Fruit fly (Drosophila melanogaster) whole organism, embryonic: Measurements from ENCODE around the gene CG2278.

Experiments used
- Adf1 ChIP-seq: fragments of 200-800 bp; sonication (Bioruptor generic); IDR thresholded peaks from 2 replicates; pipeline ENCODE4 v1.3.6; 2022; ENCODE audit warnings: missing biosample characterization, missing genetic modification characterization
- B-H2 ChIP-seq: fragments of 200-800 bp; sonication (Bioruptor generic); optimal IDR thresholded peaks from 2 replicates; lab custom pipeline; 2018; ENCODE audit warnings: missing biosample characterization, mild to moderate bottlenecking, missing genetic modification characterization
- Bgb ChIP-seq: fragments of 200-800 bp; sonication (Bioruptor generic); IDR thresholded peaks from 2 replicates; pipeline ENCODE4 v1.3.6; 2022; ENCODE audit warnings: missing biosample characterization, missing genetic modification characterization; ENCODE audit not compliant: partially characterized antibody
- Blimp-1 ChIP-seq: fragments of 200-800 bp; sonication (Bioruptor generic); optimal IDR thresholded peaks from 3 replicates; lab custom pipeline; 2018; ENCODE audit warnings: missing biosample characterization, missing genetic modification characterization, mild to moderate bottlenecking, moderate library complexity, missing genetic modification reagents
- Bteb2 ChIP-seq: fragments of 200-800 bp; sonication (Bioruptor generic); optimal IDR thresholded peaks from 2 replicates; lab custom pipeline; 2016; ENCODE audit warnings: missing biosample characterization, missing genetic modification characterization
- CG10209 ChIP-seq: fragments of 200-800 bp; sonication (Bioruptor generic); optimal IDR thresholded peaks from 3 replicates; lab custom pipeline; 2017; ENCODE audit warnings: missing biosample characterization, mild to moderate bottlenecking, missing genetic modification characterization, missing genetic modification reagents
- CG12071 ChIP-seq: fragments of 200-800 bp; sonication (Bioruptor generic); optimal IDR thresholded peaks from 3 replicates; lab custom pipeline; 2018; ENCODE audit warnings: missing biosample characterization, mild to moderate bottlenecking, missing genetic modification characterization
- CG1233 ChIP-seq: fragments of 200-800 bp; sonication (Bioruptor generic); optimal IDR thresholded peaks from 4 replicates; lab custom pipeline; 2018; ENCODE audit warnings: missing biosample characterization, mild to moderate bottlenecking, missing genetic modification characterization
- CG12391 ChIP-seq: fragments of 200-800 bp; sonication (Bioruptor generic); optimal IDR thresholded peaks from 3 replicates; lab custom pipeline; 2018; ENCODE audit warnings: missing biosample characterization, mild to moderate bottlenecking, missing genetic modification characterization, moderate library complexity
- CG13624 ChIP-seq: fragments of 200-800 bp; sonication (Bioruptor generic); optimal IDR thresholded peaks from 2 replicates; lab custom pipeline; 2016; ENCODE audit warnings: missing biosample characterization, missing genetic modification characterization
- CG15601 ChIP-seq: fragments of 200-800 bp; sonication (Bioruptor generic); optimal IDR thresholded peaks from 3 replicates; lab custom pipeline; 2019; ENCODE audit warnings: missing biosample characterization, mild to moderate bottlenecking, missing genetic modification characterization, moderate library complexity
- CG17186 ChIP-seq: fragments of 200-800 bp; sonication (Bioruptor generic); optimal IDR thresholded peaks from 3 replicates; lab custom pipeline; 2017; ENCODE audit warnings: missing biosample characterization, missing genetic modification reagents, missing genetic modification characterization
- CG17912 ChIP-seq: fragments of 200-800 bp; sonication (Bioruptor generic); optimal IDR thresholded peaks from 2 replicates; lab custom pipeline; 2018; ENCODE audit warnings: missing biosample characterization, mild to moderate bottlenecking, missing genetic modification characterization
- CG31224 ChIP-seq: fragments of 200-800 bp; sonication (Bioruptor generic); IDR thresholded peaks from 2 replicates; pipeline ENCODE4 v1.3.6; 2022; ENCODE audit warnings: missing biosample characterization, missing genetic modification characterization
- CG31441 ChIP-seq: fragments of 200-800 bp; sonication (Bioruptor generic); IDR thresholded peaks from 2 replicates; pipeline ENCODE4 v1.3.6; 2022; ENCODE audit warnings: missing biosample characterization, missing genetic modification characterization
- CG3163 ChIP-seq: fragments of 200-800 bp; sonication (Bioruptor generic); optimal IDR thresholded peaks from 3 replicates; lab custom pipeline; 2016; ENCODE audit warnings: missing biosample characterization, missing genetic modification characterization
- CG33213 ChIP-seq: fragments of 200-800 bp; sonication (Bioruptor generic); optimal IDR thresholded peaks from 3 replicates; lab custom pipeline; 2016; ENCODE audit warnings: missing biosample characterization, missing genetic modification characterization
- CG34224 ChIP-seq: fragments of 200-800 bp; sonication (Bioruptor generic); IDR thresholded peaks from 3 replicates; pipeline ENCODE4 v1.3.6; 2022; ENCODE audit warnings: missing biosample characterization, missing genetic modification characterization; ENCODE audit not compliant: partially characterized antibody
- CG8359 ChIP-seq: fragments of 200-800 bp; sonication (Bioruptor generic); optimal IDR thresholded peaks from 2 replicates; lab custom pipeline; 2017; ENCODE audit warnings: missing biosample characterization, mild to moderate bottlenecking, missing genetic modification characterization, borderline replicate concordance
- CG9932 ChIP-seq: fragments of 200-800 bp; sonication (Bioruptor generic); IDR thresholded peaks from 2 replicates; pipeline ENCODE4 v1.3.6; 2022; ENCODE audit warnings: missing biosample characterization, missing genetic modification characterization
- Doc3 ChIP-seq: fragments of 200-800 bp; sonication (Bioruptor generic); IDR thresholded peaks from 3 replicates; pipeline ENCODE4 v1.3.6; 2022; ENCODE audit warnings: missing biosample characterization, missing genetic modification characterization; ENCODE audit not compliant: partially characterized antibody
- Eip74EF ChIP-seq, 2 experiments: fragments of 200-800 bp in 1 of 2; fragments of >200 bp in 1 of 2; sonication (Bioruptor generic) in 1 of 2; optimal IDR thresholded peaks; 2 replicates each; lab custom pipeline; 2017 to 2019; ENCODE audit warnings: missing biosample characterization in 2 of 2, missing genetic modification characterization in 2 of 2, mild to moderate bottlenecking in 1 of 2, moderate library complexity in 1 of 2
- Fer2 ChIP-seq: fragments of 200-800 bp; sonication (Bioruptor generic); optimal IDR thresholded peaks from 2 replicates; lab custom pipeline; 2018; ENCODE audit warnings: missing biosample characterization, mild to moderate bottlenecking, missing genetic modification characterization, moderate library complexity
- HLH54F ChIP-seq: fragments of 200-800 bp; sonication (Bioruptor generic); optimal IDR thresholded peaks from 3 replicates; lab custom pipeline; 2016; ENCODE audit warnings: missing biosample characterization, missing genetic modification characterization
- Hr39 ChIP-seq: fragments of >200 bp; optimal IDR thresholded peaks from 2 replicates; lab custom pipeline; 2017
- Hr78 ChIP-seq, 2 experiments: fragments of 200-800 bp in 1 of 2; fragments of >200 bp in 1 of 2; sonication (Bioruptor generic) in 1 of 2; optimal IDR thresholded peaks; 2 replicates each; lab custom pipeline; 2017 to 2019; ENCODE audit warnings: missing biosample characterization in 2 of 2, missing genetic modification characterization in 2 of 2, mild to moderate bottlenecking in 1 of 2, moderate library complexity in 1 of 2
- MTF-1 ChIP-seq: fragments of 200-800 bp; sonication (Bioruptor generic); optimal IDR thresholded peaks from 2 replicates; lab custom pipeline; 2018; ENCODE audit warnings: missing biosample characterization, mild to moderate bottlenecking, missing genetic modification characterization, borderline replicate concordance
- NC2α ChIP-seq: fragments of 200-800 bp; sonication (Bioruptor generic); optimal IDR thresholded peaks from 2 replicates; lab custom pipeline; 2016; ENCODE audit warnings: missing biosample characterization, missing genetic modification characterization
- NC2β ChIP-seq: fragments of 200-800 bp; sonication (Bioruptor generic); optimal IDR thresholded peaks from 2 replicates; lab custom pipeline; 2016; ENCODE audit warnings: missing biosample characterization, missing genetic modification characterization
- NfI ChIP-seq: fragments of 200-800 bp; sonication (Bioruptor generic); optimal IDR thresholded peaks from 3 replicates; lab custom pipeline; 2018; ENCODE audit warnings: missing biosample characterization, mild to moderate bottlenecking, missing genetic modification characterization, moderate library complexity
- Sin3A ChIP-seq: fragments of >200 bp; optimal IDR thresholded peaks from 2 replicates; lab custom pipeline; 2018
- Spps ChIP-seq: fragments of 200-800 bp; sonication (Bioruptor generic); optimal IDR thresholded peaks from 2 replicates; lab custom pipeline; 2018; ENCODE audit warnings: missing biosample characterization, mild to moderate bottlenecking, missing genetic modification characterization
- ash1 ChIP-seq: fragments of 200-800 bp; sonication (Bioruptor generic); optimal IDR thresholded peaks from 2 replicates; lab custom pipeline; 2018; ENCODE audit warnings: missing biosample characterization, mild to moderate bottlenecking, missing genetic modification characterization
- ato ChIP-seq: fragments of 200-800 bp; sonication (Bioruptor generic); IDR thresholded peaks from 2 replicates; pipeline ENCODE4 v1.3.6; 2022; ENCODE audit warnings: missing biosample characterization, missing genetic modification characterization; ENCODE audit not compliant: partially characterized antibody
- corto ChIP-seq: fragments of 200-800 bp; sonication (Bioruptor generic); optimal IDR thresholded peaks from 2 replicates; lab custom pipeline; 2016; ENCODE audit warnings: missing biosample characterization, mild to moderate bottlenecking, missing genetic modification characterization, moderate library complexity
- cwo ChIP-seq: fragments of 200-800 bp; sonication (Bioruptor generic); optimal IDR thresholded peaks from 3 replicates; lab custom pipeline; 2017; ENCODE audit warnings: missing biosample characterization, missing genetic modification characterization, mild to moderate bottlenecking, moderate library complexity, missing genetic modification reagents
- da ChIP-seq: fragments of 200-800 bp; sonication (Bioruptor generic); optimal IDR thresholded peaks from 2 replicates; lab custom pipeline; 2016; ENCODE audit warnings: missing biosample characterization, missing genetic modification characterization
- dati ChIP-seq: fragments of 200-800 bp; sonication (Bioruptor generic); IDR thresholded peaks from 2 replicates; pipeline ENCODE4 v1.3.6; 2022; ENCODE audit warnings: missing biosample characterization, missing genetic modification characterization
- dm ChIP-seq: fragments of 200-800 bp; sonication (Bioruptor generic); optimal IDR thresholded peaks from 3 replicates; lab custom pipeline; 2016; ENCODE audit warnings: missing biosample characterization, missing genetic modification characterization
- dpn ChIP-seq, 2 experiments: fragments of 200-800 bp; sonication (Bioruptor generic); optimal IDR thresholded peaks; 3 replicates each; lab custom pipeline; 2016; ENCODE audit warnings: missing biosample characterization in 2 of 2, missing genetic modification characterization in 2 of 2
- fu2 ChIP-seq: fragments of 200-800 bp; sonication (Bioruptor generic); optimal IDR thresholded peaks from 2 replicates; lab custom pipeline; 2016; ENCODE audit warnings: missing biosample characterization, missing genetic modification characterization
- ind ChIP-seq: fragments of 200-800 bp; sonication (Bioruptor generic); optimal IDR thresholded peaks from 3 replicates; lab custom pipeline; 2016; ENCODE audit warnings: missing biosample characterization, missing genetic modification characterization
- klu ChIP-seq: fragments of 200-800 bp; sonication (Bioruptor generic); IDR thresholded peaks from 2 replicates; pipeline ENCODE4 v1.3.6; 2022; ENCODE audit warnings: missing biosample characterization, missing genetic modification characterization
- lilli ChIP-seq: fragments of 200-800 bp; sonication (Bioruptor generic); optimal IDR thresholded peaks from 3 replicates; lab custom pipeline; 2016; ENCODE audit warnings: missing biosample characterization, missing genetic modification characterization
- mld ChIP-seq: fragments of 200-800 bp; sonication (Bioruptor generic); IDR thresholded peaks from 3 replicates; pipeline ENCODE4 v1.3.6; 2022; ENCODE audit warnings: missing biosample characterization, missing genetic modification characterization; ENCODE audit not compliant: partially characterized antibody
- p53 ChIP-seq: fragments of 200-800 bp; sonication (Bioruptor generic); optimal IDR thresholded peaks from 2 replicates; lab custom pipeline; 2016; ENCODE audit warnings: missing biosample characterization, missing genetic modification characterization
- psq ChIP-seq: fragments of 200-800 bp; sonication (Bioruptor generic); optimal IDR thresholded peaks from 2 replicates; lab custom pipeline; 2017; ENCODE audit warnings: missing biosample characterization, missing genetic modification characterization
- sens ChIP-seq: fragments of 200-800 bp; sonication (Bioruptor generic); peaks from one replicate; lab custom pipeline; 2016; ENCODE audit warnings: missing biosample characterization, missing genetic modification characterization
- shn ChIP-seq: fragments of 200-800 bp; sonication (Bioruptor generic); optimal IDR thresholded peaks from 3 replicates; lab custom pipeline; 2016; ENCODE audit warnings: missing biosample characterization, missing genetic modification characterization
- usp ChIP-seq: fragments of >200 bp; optimal IDR thresholded peaks from 2 replicates; lab custom pipeline; 2017; ENCODE audit warnings: missing biosample characterization, missing genetic modification characterization

The CG2278 gene

DNA sequence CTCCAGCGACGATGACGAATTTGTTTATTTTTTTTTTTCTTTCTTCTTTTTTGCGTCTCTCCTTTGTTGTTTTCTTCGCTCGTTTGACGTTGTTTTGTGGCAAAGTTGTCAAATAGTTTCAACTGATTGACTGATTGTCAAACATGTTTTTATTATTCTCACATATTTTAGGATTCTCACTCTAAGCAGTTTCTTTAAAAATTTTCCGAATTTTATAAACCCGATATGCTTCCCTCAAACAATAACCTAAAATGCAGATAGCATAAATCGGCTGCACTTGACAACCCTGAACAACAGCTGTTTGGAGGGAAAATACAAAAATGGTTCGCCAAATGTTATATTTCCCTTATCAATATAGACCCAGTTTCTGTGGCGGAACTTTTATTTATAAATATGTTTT is 26.5 kb downstream of the CG2278 start, which contains the start of gene CG17982 (continued):
- peak; percentile 32; the same call in 1 of the 2 replicates for TF ChIP-seq dati (GFP tag; lab: Robert Waterston, UW)
- TF ChIP-seq Blimp-1 (GFP tag; lab: Kevin White, UChicago) = no peak
- TF ChIP-seq lilli = peak; percentile 93
- peak; percentile 86 for TF ChIP-seq Bteb2 (GFP tag; lab: Kevin White, UChicago)
- peak; percentile 94 for TF ChIP-seq psq (GFP tag; lab: Kevin White, UChicago)
- TF ChIP-seq fu2 (GFP tag; lab: Kevin White, UChicago) = peak; percentile 85
- TF ChIP-seq Hr78 (GFP tag; optimal IDR thresholded peaks at IDR 0.05; lab: Kevin White, UChicago) = peak in 1 of 2 experiments; percentile 16
- TF ChIP-seq Eip74EF (GFP tag; optimal IDR thresholded peaks at IDR 0.05; lab: Kevin White, UChicago) = peak in 1 of 2 experiments; percentile 71
- TF ChIP-seq usp = no peak
- peak; percentile 63 for TF ChIP-seq Spps (tag; lab: Kevin White, UChicago)
- TF ChIP-seq corto = peak; percentile 87
- peak; percentile 80 for TF ChIP-seq NC2β (GFP tag; lab: Kevin White, UChicago)
- TF ChIP-seq Sin3A (lab: Kevin White, UChicago) = no peak
- peak; percentile 82 for TF ChIP-seq CG15601 (tag; lab: Kevin White, UChicago)
- peak; percentile 97 for TF ChIP-seq sens (GFP tag; lab: Kevin White, UChicago)
- TF ChIP-seq Adf1 (GFP tag; lab: Robert Waterston, UW) = 0 out of 2 replicates have a peak, but pooled peaks have one; percentile 31
- TF ChIP-seq CG12071 (GFP tag; lab: Kevin White, UChicago) = peak; percentile 76
- peak; percentile 64 for TF ChIP-seq CG3163 (GFP tag; lab: Kevin White, UChicago)
- peak; percentile 80 to 83 for TF ChIP-seq dpn (GFP tag; optimal IDR thresholded peaks at IDR 0.05; lab: Kevin White, UChicago)
- peak; percentile 63 for TF ChIP-seq MTF-1
- TF ChIP-seq CG31224 (GFP tag; lab: Robert Waterston, UW) = peak; percentile 65
- no peak for TF ChIP-seq Doc3 (GFP tag; lab: Robert Waterston, UW)
- TF ChIP-seq CG31441 = peak; percentile 80
- peak; percentile 80 for TF ChIP-seq shn (GFP tag; lab: Kevin White, UChicago)
- peak; percentile 80 for TF ChIP-seq Fer2 (tag; lab: Kevin White, UChicago)
- peak; percentile 61 for TF ChIP-seq dm (GFP tag; lab: Kevin White, UChicago)
- peak; percentile 84 for TF ChIP-seq ind (GFP tag; lab: Kevin White, UChicago)
- peak; percentile 86 for TF ChIP-seq HLH54F
- TF ChIP-seq CG17186 (GFP tag; lab: Kevin White, UChicago) = peak; percentile 46
- peak; percentile 72 for TF ChIP-seq NC2α (GFP tag; lab: Kevin White, UChicago)
- no peak for TF ChIP-seq mld (GFP tag; lab: Robert Waterston, UW)
- TF ChIP-seq Bgb (GFP tag; lab: Robert Waterston, UW) = no peak
- TF ChIP-seq CG9932 (GFP tag; lab: Robert Waterston, UW) = peak; percentile 83
- peak; percentile 83 for TF ChIP-seq CG1233
- TF ChIP-seq NfI (GFP tag; lab: Kevin White, UChicago) = peak; percentile 88
- TF ChIP-seq B-H2 (GFP tag; lab: Kevin White, UChicago) = peak; percentile 91
- peak; percentile 90 for TF ChIP-seq CG12391 (tag; lab: Kevin White, UChicago)
- TF ChIP-seq klu (GFP tag; lab: Robert Waterston, UW) = peak; percentile 71
- TF ChIP-seq CG13624 (GFP tag; lab: Kevin White, UChicago) = peak; percentile 89
- TF ChIP-seq Hr39 = no peak
- peak; percentile 72 for TF ChIP-seq p53 (GFP tag; lab: Kevin White, UChicago)
- peak; percentile 83 for TF ChIP-seq CG17912
- TF ChIP-seq CG34224 (GFP tag; lab: Robert Waterston, UW) = peak; percentile 52; the same call in 1 of the 3 replicates
- peak; percentile 56 for TF ChIP-seq da
- TF ChIP-seq CG8359 (GFP tag; lab: Kevin White, UChicago) = peak; percentile 4
- peak; percentile 71 for TF ChIP-seq cwo (GFP tag; lab: Kevin White, UChicago)
- TF ChIP-seq ato (GFP tag; lab: Robert Waterston, UW) = no peak
- TF ChIP-seq CG33213 (GFP tag; lab: Kevin White, UChicago) = peak; percentile 87
- TF ChIP-seq ash1 (GFP tag; lab: Kevin White, UChicago) = peak; percentile 40
- TF ChIP-seq CG10209 (GFP tag; lab: Kevin White, UChicago) = peak; percentile 74
